Worm (Caenorhabditis elegans) whole organism, L4 larva: ENCODE data around the gene algn-6.

Source experiments
- F49E8.2 ChIP-seq: sonication (generic microtip); optimal IDR thresholded peaks from 2 replicates; lab custom pipeline; 2016; ENCODE audit warnings: missing compliant biosample characterization, mild to moderate bottlenecking, missing genetic modification characterization, borderline replicate concordance
- dmd-6 ChIP-seq: fragments of 200-800 bp; sonication (Bioruptor generic); IDR thresholded peaks from 2 replicates; pipeline ENCODE4 v1.3.6; 2022; ENCODE audit warnings: missing genetic modification reagents, missing genetic modification characterization, missing compliant biosample characterization
- lin-39 ChIP-seq: fragments of 150-350 bp; optimal IDR thresholded peaks from 2 replicates; lab custom pipeline; 2014; ENCODE audit warnings: missing biosample characterization, missing genetic modification reagents, missing genetic modification characterization
- nhr-77 ChIP-seq: fragments of 150-350 bp; optimal IDR thresholded peaks from 2 replicates; lab custom pipeline; 2014; ENCODE audit warnings: missing biosample characterization, missing genetic modification characterization
- tag-97 ChIP-seq: fragments of 200-800 bp; sonication (Bioruptor generic); IDR thresholded peaks from 2 replicates; pipeline ENCODE4 v1.3.6; 2022; ENCODE audit warnings: missing genetic modification characterization, missing compliant biosample characterization
- unc-130 ChIP-seq: sonication (generic microtip); optimal IDR thresholded peaks from 2 replicates; lab custom pipeline; 2016; ENCODE audit warnings: missing genetic modification reagents, missing genetic modification characterization, missing compliant biosample characterization

ce11 chrII:8008334-8008733, 31.3 kb upstream of the algn-6 start, which contains the start of gene glna-2:
- no peak for TF ChIP-seq nhr-77
- TF ChIP-seq F49E8.2 (tag; lab: Kevin White, UChicago): no peak
- no peak for TF ChIP-seq unc-130 (GFP tag; lab: Kevin White, UChicago)
- no peak for TF ChIP-seq tag-97 (GFP tag; lab: Robert Waterston, UW)
- TF ChIP-seq lin-39 (tag; lab: Kevin White, UChicago): no peak
- TF ChIP-seq dmd-6 (GFP tag; lab: Robert Waterston, UW): no peak
